Worm (Caenorhabditis elegans) whole organism, L4 larva: Measurements from ENCODE around the gene irld-40.

Experiments
- D1046.2 ChIP-seq: fragments of 200-800 bp; sonication (Bioruptor generic); IDR thresholded peaks from 2 replicates; pipeline ENCODE4 v1.3.6; 2022; ENCODE audit warnings: missing genetic modification characterization, missing compliant biosample characterization
- F26F4.8 ChIP-seq: fragments of 200-800 bp; sonication (Bioruptor generic); conservative IDR thresholded peaks from 2 replicates; pipeline ENCODE4 v1.3.6; 2022; ENCODE audit warnings: missing genetic modification characterization, missing compliant biosample characterization
- F37D6.2 ChIP-seq: sonication (generic microtip); optimal IDR thresholded peaks from 2 replicates; lab custom pipeline; 2016; ENCODE audit warnings: mild to moderate bottlenecking, missing genetic modification characterization, missing compliant biosample characterization
- F44E2.7 ChIP-seq: fragments of 200-800 bp; sonication (Bioruptor generic); IDR thresholded peaks from 2 replicates; pipeline ENCODE4 v2.1.2; 2022; ENCODE audit warnings: missing genetic modification characterization, missing compliant biosample characterization
- R02D3.7 ChIP-seq: fragments of 150-350 bp; sonication (generic microtip); optimal IDR thresholded peaks from 3 replicates; lab custom pipeline; 2014; ENCODE audit warnings: missing biosample characterization, missing genetic modification characterization
- T20F7.1 ChIP-seq: fragments of 200-800 bp; sonication (Bioruptor generic); optimal IDR thresholded peaks from 2 replicates; lab custom pipeline; 2018; ENCODE audit warnings: mild to moderate bottlenecking, missing genetic modification characterization, missing compliant biosample characterization
- Y75B8A.6 ChIP-seq: fragments of 200-800 bp; sonication (Bioruptor generic); IDR thresholded peaks from 2 replicates; pipeline ENCODE4 v1.3.6; 2022; ENCODE audit warnings: missing genetic modification reagents, missing genetic modification characterization, missing compliant biosample characterization
- arid-1 ChIP-seq: fragments of 200-800 bp; sonication (Bioruptor generic); conservative IDR thresholded peaks from 2 replicates; pipeline ENCODE4 v1.3.6; 2022; ENCODE audit warnings: missing genetic modification reagents, missing genetic modification characterization, missing compliant biosample characterization
- ceh-20 ChIP-seq: fragments of 200-800 bp; sonication (Bioruptor generic); IDR thresholded peaks from 2 replicates; pipeline ENCODE4 v1.3.6; 2022; ENCODE audit warnings: missing genetic modification reagents, missing genetic modification characterization, missing compliant biosample characterization
- cey-2 ChIP-seq: sonication (generic microtip); optimal IDR thresholded peaks from 3 replicates; lab custom pipeline; 2017; ENCODE audit warnings: missing genetic modification characterization, mild to moderate bottlenecking, missing compliant biosample characterization, antibody characterized with exemption, borderline replicate concordance; ENCODE audit not compliant: insufficient read depth
- ctbp-1 ChIP-seq: fragments of 200-800 bp; sonication (Bioruptor generic); IDR thresholded peaks from 2 replicates; pipeline ENCODE4 v1.3.6; 2022; ENCODE audit warnings: missing genetic modification reagents, missing genetic modification characterization, missing compliant biosample characterization
- daf-16 ChIP-seq, 3 experiments: sonication (generic microtip); optimal IDR thresholded peaks; 2 replicates each; lab custom pipeline; 2016 to 2017; ENCODE audit warnings: missing genetic modification characterization in 3 of 3, missing genetic modification reagents in 3 of 3, mild to moderate bottlenecking in 2 of 3, missing compliant biosample characterization in 2 of 3, missing biosample characterization in 1 of 3, moderate library complexity in 1 of 3
- daf-8 ChIP-seq: fragments of 200-800 bp; sonication (Bioruptor generic); IDR thresholded peaks from 2 replicates; pipeline ENCODE4 v1.3.6; 2022; ENCODE audit warnings: missing genetic modification characterization, missing compliant biosample characterization
- dmd-6 ChIP-seq: fragments of 200-800 bp; sonication (Bioruptor generic); IDR thresholded peaks from 2 replicates; pipeline ENCODE4 v1.3.6; 2022; ENCODE audit warnings: missing genetic modification reagents, missing genetic modification characterization, missing compliant biosample characterization
- dmd-8 ChIP-seq: fragments of 200-800 bp; sonication (Bioruptor generic); IDR thresholded peaks from 2 replicates; pipeline ENCODE4 v1.3.6; 2022; ENCODE audit warnings: missing genetic modification characterization, missing compliant biosample characterization
- duxl-1 ChIP-seq: sonication (generic microtip); optimal IDR thresholded peaks from 2 replicates; lab custom pipeline; 2016; ENCODE audit warnings: mild to moderate bottlenecking, missing genetic modification characterization, moderate library complexity, missing compliant biosample characterization; ENCODE audit not compliant: poor library complexity
- dve-1 ChIP-seq: sonication (generic microtip); optimal IDR thresholded peaks from 2 replicates; lab custom pipeline; 2017; ENCODE audit warnings: antibody characterized with exemption, mild to moderate bottlenecking, missing genetic modification characterization, missing compliant biosample characterization; ENCODE audit not compliant: insufficient read depth
- egl-43 ChIP-seq: fragments of 200-800 bp; sonication (Bioruptor generic); IDR thresholded peaks from 2 replicates; pipeline ENCODE4 v1.3.6; 2022; ENCODE audit warnings: missing genetic modification reagents, missing genetic modification characterization, missing compliant biosample characterization
- hlh-11 ChIP-seq: fragments of 200-800 bp; sonication (Bioruptor generic); optimal IDR thresholded peaks from 2 replicates; lab custom pipeline; 2018; ENCODE audit warnings: mild to moderate bottlenecking, missing genetic modification characterization, missing compliant biosample characterization
- hlh-30 ChIP-seq: sonication (generic microtip); optimal IDR thresholded peaks from 2 replicates; lab custom pipeline; 2017; ENCODE audit warnings: antibody characterized with exemption, mild to moderate bottlenecking, missing genetic modification characterization, missing compliant biosample characterization; ENCODE audit not compliant: insufficient read depth
- hmg-1.1 ChIP-seq: fragments of 200-800 bp; sonication (Bioruptor generic); IDR thresholded peaks from 2 replicates; pipeline ENCODE4 v1.3.6; 2022; ENCODE audit warnings: missing genetic modification reagents, missing genetic modification characterization, missing compliant biosample characterization
- lim-7 ChIP-seq: fragments of 200-800 bp; sonication (Bioruptor generic); IDR thresholded peaks from 2 replicates; pipeline ENCODE4 v1.3.6; 2022; ENCODE audit warnings: missing genetic modification characterization, missing compliant biosample characterization
- lin-29 ChIP-seq: fragments of 200-800 bp; sonication (Bioruptor generic); IDR thresholded peaks from 2 replicates; pipeline ENCODE4 v1.3.6; 2022; ENCODE audit warnings: missing genetic modification reagents, missing genetic modification characterization, missing compliant biosample characterization
- lir-3 ChIP-seq: sonication (generic microtip); optimal IDR thresholded peaks from 2 replicates; lab custom pipeline; 2016; ENCODE audit warnings: mild to moderate bottlenecking, missing genetic modification characterization, missing compliant biosample characterization
- mdt-29 ChIP-seq: fragments of 200-800 bp; sonication (Bioruptor generic); IDR thresholded peaks from 2 replicates; pipeline ENCODE4 v1.3.6; 2022; ENCODE audit warnings: missing genetic modification reagents, missing genetic modification characterization, missing compliant biosample characterization
- mep-1 ChIP-seq: fragments of 150-350 bp; sonication (generic microtip); optimal IDR thresholded peaks from 3 replicates; lab custom pipeline; 2014; ENCODE audit warnings: missing biosample characterization, missing genetic modification characterization
- mxl-3 ChIP-seq: fragments of 200-800 bp; sonication (Bioruptor generic); optimal IDR thresholded peaks from 2 replicates; lab custom pipeline; 2018; ENCODE audit warnings: mild to moderate bottlenecking, missing genetic modification characterization, missing compliant biosample characterization
- nhr-76 ChIP-seq: fragments of 150-350 bp; optimal IDR thresholded peaks from 2 replicates; lab custom pipeline; 2014; ENCODE audit warnings: missing biosample characterization, missing genetic modification characterization
- nhr-77 ChIP-seq: fragments of 150-350 bp; optimal IDR thresholded peaks from 2 replicates; lab custom pipeline; 2014; ENCODE audit warnings: missing biosample characterization, missing genetic modification characterization
- php-3 ChIP-seq: fragments of 200-800 bp; sonication (Bioruptor generic); IDR thresholded peaks from 2 replicates; pipeline ENCODE4 v1.3.6; 2022; ENCODE audit warnings: missing genetic modification reagents, missing genetic modification characterization, missing compliant biosample characterization
- set-16 ChIP-seq: fragments of 200-800 bp; sonication (Bioruptor generic); IDR thresholded peaks from 2 replicates; pipeline ENCODE4 v1.3.6; 2022; ENCODE audit warnings: missing genetic modification reagents, missing genetic modification characterization, missing compliant biosample characterization
- unc-62 ChIP-seq, 3 experiments: fragments of 150-350 bp in 1 of 3; sonication (generic microtip); optimal IDR thresholded peaks in 2 of 3; peaks in 1 of 3; 1 replicate in 1 of 3; 2 replicates in 2 of 3; lab custom pipeline; 2014 to 2017; ENCODE audit warnings: missing biosample characterization in 3 of 3, missing genetic modification characterization in 3 of 3, missing genetic modification reagents in 3 of 3, missing genotype in 1 of 3
- ztf-11 ChIP-seq: fragments of 150-350 bp; optimal IDR thresholded peaks from 2 replicates; lab custom pipeline; 2014; ENCODE audit warnings: missing biosample characterization, missing genetic modification characterization
- ztf-7 ChIP-seq: fragments of 150-350 bp; optimal IDR thresholded peaks from 2 replicates; lab custom pipeline; 2014; ENCODE audit warnings: missing biosample characterization, missing genetic modification characterization

The irld-40 gene

ce11 chrV:1662270-1662669 is at the start of gene irld-40:
TSS of gene irld-40 (plus strand) at chrV:1662570.
- no peak for TF ChIP-seq arid-1
- TF ChIP-seq lir-3 (tag; lab: Kevin White, UChicago), result no peak
- TF ChIP-seq ztf-11, result no peak
- no peak for TF ChIP-seq unc-62 (GFP tag; optimal IDR thresholded peaks at IDR 0.05 in 1 of 2; lab: Kevin White, UChicago)
- TF ChIP-seq unc-62 (tag; optimal IDR thresholded peaks at IDR 0.05; lab: Kevin White, UChicago), result no peak
- TF ChIP-seq R02D3.7, result no peak
- TF ChIP-seq hmg-1.1 (GFP tag; lab: Robert Waterston, UW), result no peak
- no peak for TF ChIP-seq F44E2.7 (GFP tag; lab: Robert Waterston, UW)
- TF ChIP-seq F37D6.2 (tag; lab: Kevin White, UChicago), result no peak
- TF ChIP-seq set-16, result no peak
- TF ChIP-seq lin-29 (GFP tag; lab: Robert Waterston, UW), result no peak
- no peak for TF ChIP-seq duxl-1 (tag; lab: Kevin White, UChicago)
- no peak for TF ChIP-seq mdt-29
- no peak for TF ChIP-seq T20F7.1
- no peak for TF ChIP-seq mep-1
- TF ChIP-seq, all 104 proteins: peak for 0

- TF ChIP-seq ceh-20 (GFP tag; lab: Robert Waterston, UW), result no peak
- TF ChIP-seq mxl-3, result no peak
- no peak for TF ChIP-seq daf-8 (GFP tag; lab: Robert Waterston, UW)
- no peak for TF ChIP-seq nhr-76
- no peak for TF ChIP-seq D1046.2
- TF ChIP-seq cey-2 (tag; lab: Kevin White, UChicago), result no peak
- TF ChIP-seq lim-7 (GFP tag; lab: Robert Waterston, UW), result no peak
- TF ChIP-seq lir-3 (tag; lab: Kevin White, UChicago), result no peak
Measured at ce11 chrV:1614726-1615125, 47.6 kb upstream of the irld-40 start, which contains the start of gene srbc-41. TSS of gene srbc-41 (minus strand) at chrV:1614826.

- TF ChIP-seq ctbp-1 (GFP tag; lab: Robert Waterston, UW), result no peak
- TF ChIP-seq dve-1 (tag; lab: Kevin White, UChicago), result no peak
- TF ChIP-seq egl-43 (GFP tag; lab: Robert Waterston, UW), result no peak
Measured at ce11 chrV:1618760-1619159, 43.6 kb upstream of the irld-40 start, which contains the start of gene nhr-179. TSS of gene nhr-179 (minus strand) at chrV:1618860.

ce11 chrV:1620537-1620936 is 41.8 kb upstream of the irld-40 start:
- peak; percentile 15; the same call in 1 of the 2 replicates for TF ChIP-seq dmd-6
- TF ChIP-seq php-3, result no peak
- TF ChIP-seq ceh-20 (GFP tag; lab: Robert Waterston, UW), result no peak
- peak; percentile 20 for TF ChIP-seq dve-1 (tag; lab: Kevin White, UChicago)
- TF ChIP-seq, all 104 proteins: peak for 2

ce11 chrV:1621494-1621893 is 40.9 kb upstream of the irld-40 start, which contains the start of gene nhr-117:
TSS of gene nhr-117 (minus strand) at chrV:1621520.
- TF ChIP-seq dmd-8 (GFP tag; lab: Robert Waterston, UW), result no peak
- TF ChIP-seq F26F4.8 (GFP tag; lab: Robert Waterston, UW), result no peak
- TF ChIP-seq lir-3 (tag; lab: Kevin White, UChicago), result no peak
- TF ChIP-seq daf-16 (GFP tag; optimal IDR thresholded peaks at IDR 0.05; lab: Kevin White, UChicago), result no peak
- TF ChIP-seq daf-16 (tag; optimal IDR thresholded peaks at IDR 0.05; lab: Kevin White, UChicago), result peak; percentile 83
- TF ChIP-seq Y75B8A.6 (GFP tag; lab: Robert Waterston, UW), result no peak
- peak; percentile 29 for TF ChIP-seq hlh-11 (tag; lab: Kevin White, UChicago)
- TF ChIP-seq ztf-7 (tag; lab: Kevin White, UChicago), result no peak
- TF ChIP-seq nhr-77 (tag; lab: Kevin White, UChicago), result peak; percentile 25
- TF ChIP-seq hlh-30 (tag; lab: Kevin White, UChicago), result peak; percentile 48
